Worm (Caenorhabditis elegans) whole organism, L1 larva: ENCODE data around the gene ZK1127.13.

Source experiments
- Y116A8C.19 ChIP-seq: sonication (generic microtip); optimal IDR thresholded peaks from 2 replicates; lab custom pipeline; 2016; ENCODE audit warnings: missing compliant biosample characterization, missing genetic modification characterization, borderline replicate concordance
- ama-1 ChIP-seq: fragments of 150-350 bp; optimal IDR thresholded peaks from 2 replicates; lab custom pipeline; 2014
- blmp-1 ChIP-seq: fragments of 150-350 bp; optimal IDR thresholded peaks from 2 replicates; lab custom pipeline; 2014; ENCODE audit warnings: missing biosample characterization, missing genetic modification characterization
- ets-5 ChIP-seq: fragments of 200-800 bp; sonication (Bioruptor generic); IDR thresholded peaks from 2 replicates; pipeline ENCODE4 v1.3.6; 2022; ENCODE audit warnings: missing genetic modification characterization, missing compliant biosample characterization
- lin-39 ChIP-seq: fragments of 150-350 bp; optimal IDR thresholded peaks from 2 replicates; lab custom pipeline; 2014; ENCODE audit warnings: missing biosample characterization, missing genetic modification reagents, missing genetic modification characterization
- lir-3 ChIP-seq: sonication (generic microtip); optimal IDR thresholded peaks from 2 replicates; lab custom pipeline; 2016; ENCODE audit warnings: mild to moderate bottlenecking, missing genetic modification characterization, moderate library complexity, missing compliant biosample characterization; ENCODE audit not compliant: poor library complexity
- mep-1 ChIP-seq: fragments of 150-350 bp; optimal IDR thresholded peaks from 2 replicates; lab custom pipeline; 2014; ENCODE audit warnings: missing biosample characterization, missing genetic modification characterization
- nhr-11 ChIP-seq: fragments of 150-350 bp; optimal IDR thresholded peaks from 2 replicates; lab custom pipeline; 2014; ENCODE audit warnings: missing biosample characterization, missing genetic modification characterization
- nhr-237 ChIP-seq: fragments of 150-350 bp; optimal IDR thresholded peaks from 2 replicates; lab custom pipeline; 2014; ENCODE audit warnings: missing biosample characterization, missing genetic modification characterization
- nhr-28 ChIP-seq: fragments of 150-350 bp; optimal IDR thresholded peaks from 2 replicates; lab custom pipeline; 2014; ENCODE audit warnings: missing biosample characterization, missing genetic modification characterization
- sptf-1 ChIP-seq: fragments of 150-350 bp; optimal IDR thresholded peaks from 2 replicates; lab custom pipeline; 2014; ENCODE audit warnings: missing biosample characterization, missing genetic modification characterization
- unc-62 ChIP-seq: fragments of 150-350 bp; optimal IDR thresholded peaks from 2 replicates; lab custom pipeline; 2014; ENCODE audit warnings: missing biosample characterization, missing genetic modification reagents, missing genetic modification characterization
- ztf-4 ChIP-seq: fragments of 150-350 bp; optimal IDR thresholded peaks from 2 replicates; lab custom pipeline; 2014; ENCODE audit warnings: missing biosample characterization, missing genetic modification characterization

- no peak for TF ChIP-seq nhr-237 (tag; lab: Kevin White, UChicago)
- TF ChIP-seq Y116A8C.19: no peak
- no peak for TF ChIP-seq ets-5 (GFP tag; lab: Robert Waterston, UW)
- TF ChIP-seq nhr-28: no peak
- TF ChIP-seq unc-62 (GFP tag; lab: Kevin White, UChicago): no peak
- TF ChIP-seq lin-39 (tag; lab: Kevin White, UChicago): no peak
- TF ChIP-seq sptf-1 (tag; lab: Kevin White, UChicago): no peak
- TF ChIP-seq ama-1 (lab: Kevin White, UChicago): no peak
- TF ChIP-seq lir-3 (tag; lab: Kevin White, UChicago): no peak
- no peak for TF ChIP-seq nhr-11 (tag; lab: Kevin White, UChicago)
- no peak for TF ChIP-seq ztf-4 (tag; lab: Kevin White, UChicago)
- no peak for TF ChIP-seq blmp-1 (tag; lab: Kevin White, UChicago)
- no peak for TF ChIP-seq mep-1 (tag; lab: Kevin White, UChicago)
Observed at ce11 chrII:7070434-7070833, 17.3 kb downstream of the ZK1127.13 start.
